Worm (Caenorhabditis elegans) whole organism, L2 larva: ENCODE data around the gene srab-6.

Source experiments
- C34F6.9 ChIP-seq: fragments of 150-350 bp; optimal IDR thresholded peaks from 2 replicates; lab custom pipeline; 2014; ENCODE audit warnings: missing biosample characterization, missing genetic modification characterization
- R02D3.7 ChIP-seq: fragments of 150-350 bp; optimal IDR thresholded peaks from 2 replicates; lab custom pipeline; 2014; ENCODE audit warnings: missing biosample characterization, missing genetic modification characterization
- ZK546.5 ChIP-seq: sonication (generic microtip); optimal IDR thresholded peaks from 2 replicates; lab custom pipeline; 2017; ENCODE audit warnings: missing biosample characterization, missing genetic modification characterization
- aly-2 ChIP-seq: fragments of 150-350 bp; optimal IDR thresholded peaks from 2 replicates; lab custom pipeline; 2014; ENCODE audit warnings: missing biosample characterization, missing genetic modification characterization
- ama-1 ChIP-seq: fragments of 150-350 bp; optimal IDR thresholded peaks from 2 replicates; lab custom pipeline; 2018; ENCODE audit warnings: inconsistent platforms
- blmp-1 ChIP-seq: sonication (generic microtip); optimal IDR thresholded peaks from 2 replicates; lab custom pipeline; 2017; ENCODE audit warnings: missing genetic modification characterization, mild to moderate bottlenecking, missing compliant biosample characterization, antibody characterized with exemption, moderate library complexity; ENCODE audit not compliant: insufficient read depth
- ceh-16 ChIP-seq: fragments of 150-350 bp; optimal IDR thresholded peaks from 2 replicates; lab custom pipeline; 2014; ENCODE audit warnings: missing biosample characterization, missing genetic modification characterization
- ceh-82 ChIP-seq: fragments of 150-350 bp; optimal IDR thresholded peaks from 2 replicates; lab custom pipeline; 2014; ENCODE audit warnings: missing biosample characterization, missing genetic modification characterization
- crh-2 ChIP-seq: sonication (generic microtip); optimal IDR thresholded peaks from 2 replicates; lab custom pipeline; 2017; ENCODE audit warnings: missing biosample characterization, missing genetic modification characterization
- dmd-4 ChIP-seq: sonication (generic microtip); optimal IDR thresholded peaks from 2 replicates; lab custom pipeline; 2017; ENCODE audit warnings: missing biosample characterization, missing genetic modification characterization
- elt-1 ChIP-seq: fragments of 150-350 bp; optimal IDR thresholded peaks from 2 replicates; lab custom pipeline; 2014; ENCODE audit warnings: missing biosample characterization, missing genetic modification characterization
- elt-3 ChIP-seq: sonication (generic microtip); optimal IDR thresholded peaks from 2 replicates; lab custom pipeline; 2017; ENCODE audit warnings: missing biosample characterization, missing genetic modification characterization
- gmeb-1 ChIP-seq: fragments of 150-350 bp; optimal IDR thresholded peaks from 2 replicates; lab custom pipeline; 2014; ENCODE audit warnings: missing biosample characterization, missing genetic modification characterization
- lin-11 ChIP-seq: fragments of 150-350 bp; sonication (generic microtip); optimal IDR thresholded peaks from 2 replicates; lab custom pipeline; 2014; ENCODE audit warnings: missing biosample characterization, missing genetic modification characterization, inconsistent platforms, mixed read lengths
- lin-13 ChIP-seq: fragments of 150-350 bp; optimal IDR thresholded peaks from 2 replicates; lab custom pipeline; 2014; ENCODE audit warnings: missing biosample characterization, missing genetic modification reagents, missing genetic modification characterization
- mab-5 ChIP-seq: fragments of 150-350 bp; optimal IDR thresholded peaks from 2 replicates; lab custom pipeline; 2014; ENCODE audit warnings: missing biosample characterization, missing genetic modification characterization
- mbf-1 ChIP-seq: sonication (generic microtip); optimal IDR thresholded peaks from 2 replicates; lab custom pipeline; 2017; ENCODE audit warnings: missing biosample characterization, missing genetic modification characterization
- mdl-1 ChIP-seq, 2 experiments: fragments of 150-350 bp in 1 of 2; sonication (generic microtip) in 1 of 2; optimal IDR thresholded peaks; 2 replicates each; lab custom pipeline; 2017; ENCODE audit warnings: missing biosample characterization in 2 of 2, missing genetic modification characterization in 2 of 2
- nhr-10 ChIP-seq: sonication (generic microtip); optimal IDR thresholded peaks from 2 replicates; lab custom pipeline; 2017; ENCODE audit warnings: missing biosample characterization, missing genetic modification characterization
- nhr-11 ChIP-seq: fragments of 150-350 bp; optimal IDR thresholded peaks from 2 replicates; lab custom pipeline; 2014; ENCODE audit warnings: missing biosample characterization, missing genetic modification characterization
- nhr-12 ChIP-seq: fragments of 150-350 bp; optimal IDR thresholded peaks from 2 replicates; lab custom pipeline; 2014; ENCODE audit warnings: missing biosample characterization, missing genetic modification characterization
- nhr-129 ChIP-seq: fragments of 150-350 bp; optimal IDR thresholded peaks from 2 replicates; lab custom pipeline; 2014; ENCODE audit warnings: missing biosample characterization, missing genetic modification characterization
- nhr-21 ChIP-seq: fragments of 150-350 bp; optimal IDR thresholded peaks from 2 replicates; lab custom pipeline; 2014; ENCODE audit warnings: missing biosample characterization, missing genetic modification characterization
- nhr-23 ChIP-seq: fragments of 150-350 bp; optimal IDR thresholded peaks from 2 replicates; lab custom pipeline; 2014; ENCODE audit warnings: missing biosample characterization, missing genetic modification reagents, missing genetic modification characterization
- nhr-237 ChIP-seq: fragments of 150-350 bp; optimal IDR thresholded peaks from 2 replicates; lab custom pipeline; 2014; ENCODE audit warnings: missing biosample characterization, missing genetic modification characterization
- nhr-25 ChIP-seq: fragments of 150-350 bp; sonication (generic microtip); optimal IDR thresholded peaks from 3 replicates; lab custom pipeline; 2014; ENCODE audit warnings: missing biosample characterization, missing genetic modification characterization
- nhr-6 ChIP-seq: fragments of 150-350 bp; optimal IDR thresholded peaks from 2 replicates; lab custom pipeline; 2014; ENCODE audit warnings: missing biosample characterization, missing genetic modification characterization
- peb-1 ChIP-seq: fragments of 150-350 bp; optimal IDR thresholded peaks from 2 replicates; lab custom pipeline; 2014; ENCODE audit warnings: missing biosample characterization, missing genetic modification characterization
- sem-4 ChIP-seq: fragments of 150-350 bp; optimal IDR thresholded peaks from 2 replicates; lab custom pipeline; 2014; ENCODE audit warnings: missing biosample characterization, missing genetic modification reagents, missing genetic modification characterization
- skn-1 ChIP-seq: sonication (generic microtip); optimal IDR thresholded peaks from 2 replicates; lab custom pipeline; 2017; ENCODE audit warnings: missing biosample characterization, missing genetic modification characterization
- snpc-4 ChIP-seq: fragments of 150-350 bp; optimal IDR thresholded peaks from 2 replicates; lab custom pipeline; 2014; ENCODE audit warnings: missing biosample characterization, missing genetic modification characterization
- unc-39 ChIP-seq: fragments of 150-350 bp; optimal IDR thresholded peaks from 2 replicates; lab custom pipeline; 2014; ENCODE audit warnings: missing biosample characterization, missing genetic modification characterization
- unc-55 ChIP-seq: fragments of 150-350 bp; sonication (generic microtip); optimal IDR thresholded peaks from 3 replicates; lab custom pipeline; 2014; ENCODE audit warnings: missing biosample characterization, missing genetic modification reagents, missing genetic modification characterization
- unc-62 ChIP-seq: fragments of 150-350 bp; optimal IDR thresholded peaks from 2 replicates; lab custom pipeline; 2014; ENCODE audit warnings: missing biosample characterization, missing genetic modification reagents, missing genetic modification characterization
- ztf-1 ChIP-seq: fragments of 200-800 bp; sonication (Bioruptor generic); conservative IDR thresholded peaks from 2 replicates; pipeline ENCODE4 v1.3.6; 2022; ENCODE audit warnings: missing genetic modification characterization, missing compliant biosample characterization
- ztf-4 ChIP-seq: fragments of 150-350 bp; optimal IDR thresholded peaks from 2 replicates; lab custom pipeline; 2014; ENCODE audit warnings: missing biosample characterization, missing genetic modification characterization

The srab-6 gene

ce11 chrV:3141190-3141589 is 10.6 kb downstream of the srab-6 start, which contains the start of gene srab-9:
Gene srab-9 (minus strand): TSS chrV:3141290.
- TF ChIP-seq nhr-25 (tag; lab: Kevin White, UChicago) (no peak), elt-3 (tag; lab: Kevin White, UChicago) (no peak), nhr-6 (tag; lab: Kevin White, UChicago) (no peak), unc-55 (GFP tag; lab: Kevin White, UChicago) (no peak), crh-2 (no peak), mbf-1 (tag; lab: Kevin White, UChicago) (no peak), dmd-4 (tag; lab: Kevin White, UChicago) (no peak), ceh-16 (tag; lab: Kevin White, UChicago) (no peak), peb-1 (tag; lab: Kevin White, UChicago) (no peak), R02D3.7 (tag; lab: Kevin White, UChicago) (no peak), snpc-4 (tag; lab: Kevin White, UChicago) (no peak), blmp-1 (tag; lab: Kevin White, UChicago) (no peak), nhr-12 (tag; lab: Kevin White, UChicago) (no peak), C34F6.9 (tag; lab: Kevin White, UChicago) (no peak), gmeb-1 (tag; lab: Kevin White, UChicago) (no peak), nhr-23 (tag; lab: Kevin White, UChicago) (no peak)

DNA sequence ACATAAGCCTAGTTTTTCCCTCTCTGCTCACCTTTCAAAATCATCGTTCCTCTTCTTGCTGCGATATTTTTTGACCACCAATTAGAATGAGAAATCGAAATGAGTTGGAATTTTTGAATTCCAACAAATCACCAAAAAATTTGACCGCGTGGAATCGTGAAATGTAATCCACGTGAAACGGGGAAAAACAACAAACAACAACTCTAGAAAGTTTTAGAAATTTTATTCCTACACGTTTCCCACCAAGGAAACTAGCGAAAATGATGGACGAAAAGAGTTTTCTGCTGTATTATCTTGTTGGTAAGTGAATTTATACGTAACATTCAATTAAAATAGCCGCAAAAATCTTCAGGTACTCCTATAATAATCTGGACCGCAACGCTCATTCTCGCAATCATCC is 13.3 kb downstream of the srab-6 start, which contains the start of the genes irld-3 and F02C9.1:
Gene irld-3, minus strand, starts transcription at position 101 of the 400 bp plus-strand sequence.
Gene F02C9.1, plus strand, starts transcription at position 216 of the 400 bp plus-strand sequence.
- TF ChIP-seq lin-11 = no peak
- no peak for TF ChIP-seq unc-39 (tag; lab: Kevin White, UChicago)
- no peak for TF ChIP-seq nhr-21 (tag; lab: Kevin White, UChicago)
- TF ChIP-seq skn-1 (tag; lab: Kevin White, UChicago) = no peak

ce11 chrV:3133293-3133755 is 18.4 kb downstream of the srab-6 start, which contains the start of gene F02C9.2:
Gene F02C9.2 (plus strand): TSS chrV:3133705.
- TF ChIP-seq mdl-1 (tag; optimal IDR thresholded peaks at IDR 0.05; lab: Kevin White, UChicago) = no peak
- TF ChIP-seq unc-55 (GFP tag; lab: Kevin White, UChicago) = no peak
- no peak for TF ChIP-seq aly-2 (tag; lab: Kevin White, UChicago)
- no peak for TF ChIP-seq lin-13 (GFP tag; lab: Kevin White, UChicago)
- no peak for TF ChIP-seq skn-1 (tag; lab: Kevin White, UChicago)
- no peak for TF ChIP-seq ztf-4
- TF ChIP-seq crh-2 = no peak
- TF ChIP-seq snpc-4 (tag; lab: Kevin White, UChicago) = no peak
- no peak for TF ChIP-seq nhr-11
- no peak for TF ChIP-seq ama-1 (lab: Kevin White, UChicago)
- no peak for TF ChIP-seq peb-1 (tag; lab: Kevin White, UChicago)
- TF ChIP-seq unc-62 (GFP tag; lab: Kevin White, UChicago) = no peak
- TF ChIP-seq, all 48 proteins: peak for 0

- TF ChIP-seq nhr-11 = no peak
- no peak for TF ChIP-seq unc-62 (GFP tag; lab: Kevin White, UChicago)
- no peak for TF ChIP-seq nhr-12 (tag; lab: Kevin White, UChicago)
- no peak for TF ChIP-seq elt-1 (tag; lab: Kevin White, UChicago)
- TF ChIP-seq ceh-82 (tag; lab: Kevin White, UChicago) = no peak
- TF ChIP-seq snpc-4 (tag; lab: Kevin White, UChicago) = no peak
- no peak for TF ChIP-seq sem-4 (tag; lab: Kevin White, UChicago)
- TF ChIP-seq ceh-16 (tag; lab: Kevin White, UChicago) = no peak
These were observed 19.6 kb downstream of the srab-6 start for ce11 chrV:3132116-3132515.

DNA sequence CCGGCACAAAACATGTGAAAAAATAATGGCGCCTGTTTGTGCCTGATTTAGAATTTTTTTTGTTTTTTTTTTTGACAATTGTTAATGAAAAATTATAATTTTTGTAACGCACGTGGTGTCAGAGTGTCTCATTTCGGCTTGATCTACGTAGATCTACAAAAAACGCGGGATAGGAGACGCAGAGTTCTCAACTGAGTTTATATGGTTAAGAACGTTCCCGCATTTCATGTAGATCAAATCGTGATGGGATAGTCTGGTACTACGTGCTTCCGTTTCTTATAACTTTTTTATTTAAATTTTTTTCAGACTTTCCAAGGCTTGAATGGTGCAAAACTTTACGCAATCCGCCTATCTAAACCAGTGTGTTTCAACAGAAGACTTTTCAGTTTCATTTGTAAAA is 23.0 kb downstream of the srab-6 start, which contains the start of gene tat-6:
Gene tat-6, plus strand, starts transcription at position 301 of the 400 bp plus-strand sequence.
- TF ChIP-seq nhr-237 (tag; lab: Kevin White, UChicago) = no peak
- TF ChIP-seq unc-39 (tag; lab: Kevin White, UChicago) = no peak
- TF ChIP-seq nhr-129 = no peak
- no peak for TF ChIP-seq nhr-21 (tag; lab: Kevin White, UChicago)
- TF ChIP-seq blmp-1 (tag; lab: Kevin White, UChicago) = no peak
- TF ChIP-seq nhr-25 (tag; lab: Kevin White, UChicago) = no peak
- TF ChIP-seq ztf-1 (GFP tag; lab: Robert Waterston, UW) = no peak
- TF ChIP-seq nhr-10 (tag; lab: Kevin White, UChicago) = no peak
- TF ChIP-seq ZK546.5 (tag; lab: Kevin White, UChicago) = no peak
- TF ChIP-seq elt-1 (tag; lab: Kevin White, UChicago) = no peak
- no peak for TF ChIP-seq nhr-6 (tag; lab: Kevin White, UChicago)
- TF ChIP-seq sem-4 (tag; lab: Kevin White, UChicago) = no peak
- TF ChIP-seq mab-5 = no peak
- no peak for TF ChIP-seq lin-11
- TF ChIP-seq snpc-4 (tag; lab: Kevin White, UChicago) = no peak
- no peak for TF ChIP-seq dmd-4 (tag; lab: Kevin White, UChicago)
- TF ChIP-seq elt-3 (tag; lab: Kevin White, UChicago) = no peak
